Fruit fly (Drosophila melanogaster) whole organism, prepupa: ENCODE data around the gene Tmep.

Experiments
- CG6808 ChIP-seq: fragments of 200-800 bp; sonication (Bioruptor generic); optimal IDR thresholded peaks from 3 replicates; lab custom pipeline; 2017; ENCODE audit warnings: missing biosample characterization, missing genetic modification characterization, mild to moderate bottlenecking, moderate library complexity, missing genetic modification reagents
- Sox14 ChIP-seq: fragments of 200-800 bp; sonication (Bioruptor generic); optimal IDR thresholded peaks from 3 replicates; lab custom pipeline; 2016; ENCODE audit warnings: missing biosample characterization, missing genetic modification characterization

- TF ChIP-seq CG6808 (no peak), Sox14 (GFP tag; lab: Kevin White, UChicago) (no peak)
Observed at dm6 chr3L:1571077-1571476, 2.1 kb downstream of the Tmep start.
